Worm (Caenorhabditis elegans) whole organism, L1 larva: ENCODE data around the gene pho-6.
A peak's percentile ranks its signal among the peaks of the same experiment; 100 is the strongest.

Source experiments
- C04F5.9 ChIP-seq: sonication (generic microtip); optimal IDR thresholded peaks from 2 replicates; lab custom pipeline; 2016; ENCODE audit warnings: missing genetic modification characterization, missing compliant biosample characterization
- C16A3.4 ChIP-seq: fragments of 150-350 bp; optimal IDR thresholded peaks from 2 replicates; lab custom pipeline; 2014; ENCODE audit warnings: missing biosample characterization, missing genetic modification characterization
- F16B12.6 ChIP-seq: fragments of 150-350 bp; optimal IDR thresholded peaks from 2 replicates; lab custom pipeline; 2014; ENCODE audit warnings: missing biosample characterization, missing genetic modification characterization
- alr-1 ChIP-seq: fragments of 200-800 bp; sonication (Bioruptor generic); optimal IDR thresholded peaks from 2 replicates; lab custom pipeline; 2018; ENCODE audit warnings: borderline replicate concordance, mild to moderate bottlenecking, missing genetic modification characterization, missing compliant biosample characterization
- blmp-1 ChIP-seq: fragments of 150-350 bp; optimal IDR thresholded peaks from 2 replicates; lab custom pipeline; 2014; ENCODE audit warnings: missing biosample characterization, missing genetic modification characterization
- ceh-8 ChIP-seq: fragments of 200-800 bp; sonication (Bioruptor generic); optimal IDR thresholded peaks from 2 replicates; lab custom pipeline; 2018; ENCODE audit warnings: mild to moderate bottlenecking, missing genetic modification characterization, moderate library complexity, missing compliant biosample characterization
- ceh-82 ChIP-seq, 3 experiments: fragments of 150-350 bp in 1 of 3; sonication (generic microtip) in 2 of 3; optimal IDR thresholded peaks; 2 replicates each; lab custom pipeline; 2014 to 2017; ENCODE audit warnings: missing biosample characterization in 3 of 3, missing genetic modification characterization in 3 of 3
- ceh-88 ChIP-seq: fragments of 200-800 bp; sonication (Bioruptor generic); IDR thresholded peaks from 2 replicates; pipeline ENCODE4 v1.3.6; 2022; ENCODE audit warnings: missing genetic modification characterization, missing compliant biosample characterization
- ceh-90 ChIP-seq: sonication (generic microtip); optimal IDR thresholded peaks from 2 replicates; lab custom pipeline; 2016; ENCODE audit warnings: missing genetic modification characterization, missing compliant biosample characterization
- ces-1 ChIP-seq: fragments of 150-350 bp; optimal IDR thresholded peaks from 2 replicates; lab custom pipeline; 2014; ENCODE audit warnings: missing biosample characterization, missing genetic modification reagents, missing genetic modification characterization
- dsc-1 ChIP-seq: sonication (generic microtip); optimal IDR thresholded peaks from 2 replicates; lab custom pipeline; 2016; ENCODE audit warnings: mild to moderate bottlenecking, missing genetic modification characterization, missing compliant biosample characterization
- efl-3 ChIP-seq: fragments of 200-800 bp; sonication (Bioruptor generic); optimal IDR thresholded peaks from 2 replicates; lab custom pipeline; 2018; ENCODE audit warnings: mild to moderate bottlenecking, missing genetic modification characterization, missing compliant biosample characterization
- egl-13 ChIP-seq: sonication (generic microtip); optimal IDR thresholded peaks from 2 replicates; lab custom pipeline; 2016; ENCODE audit warnings: missing genotype, missing genetic modification reagents, missing genetic modification characterization, missing compliant biosample characterization
- egl-27 ChIP-seq, 2 experiments: fragments of 150-350 bp in 1 of 2; sonication (generic microtip); optimal IDR thresholded peaks; 3 replicates each; lab custom pipeline; 2017 to 2018; ENCODE audit warnings: missing biosample characterization in 2 of 2, missing genetic modification characterization in 2 of 2, missing genetic modification reagents in 2 of 2
- elt-2 ChIP-seq: sonication (generic microtip); optimal IDR thresholded peaks from 2 replicates; lab custom pipeline; 2016; ENCODE audit warnings: missing genetic modification characterization, mild to moderate bottlenecking, inconsistent platforms, missing compliant biosample characterization, missing genetic modification reagents
- ets-5 ChIP-seq: fragments of 200-800 bp; sonication (Bioruptor generic); IDR thresholded peaks from 2 replicates; pipeline ENCODE4 v1.3.6; 2022; ENCODE audit warnings: missing genetic modification characterization, missing compliant biosample characterization
- fkh-10 ChIP-seq: sonication (generic microtip); optimal IDR thresholded peaks from 2 replicates; lab custom pipeline; 2017; ENCODE audit warnings: missing biosample characterization, missing genetic modification reagents, missing genetic modification characterization
- fkh-4 ChIP-seq: sonication (generic microtip); optimal IDR thresholded peaks from 2 replicates; lab custom pipeline; 2016; ENCODE audit warnings: missing compliant biosample characterization, missing genetic modification characterization, borderline replicate concordance
- fkh-8 ChIP-seq: sonication (generic microtip); optimal IDR thresholded peaks from 2 replicates; lab custom pipeline; 2016; ENCODE audit warnings: mild to moderate bottlenecking, missing genetic modification characterization, missing compliant biosample characterization
- fos-1 ChIP-seq: fragments of 150-350 bp; optimal IDR thresholded peaks from 2 replicates; lab custom pipeline; 2014; ENCODE audit warnings: missing biosample characterization, missing genetic modification characterization
- grh-1 ChIP-seq: fragments of 200-800 bp; sonication (Bioruptor generic); IDR thresholded peaks from 2 replicates; pipeline ENCODE4 v1.3.6; 2022; ENCODE audit warnings: missing genetic modification reagents, missing genetic modification characterization, missing compliant biosample characterization
- isw-1 ChIP-seq: fragments of 200-800 bp; sonication (Bioruptor generic); IDR thresholded peaks from 2 replicates; pipeline ENCODE4 v1.3.6; 2022; ENCODE audit warnings: missing genetic modification characterization, missing compliant biosample characterization
- lin-14 ChIP-seq: fragments of 200-800 bp; sonication (Bioruptor generic); optimal IDR thresholded peaks from 2 replicates; lab custom pipeline; 2018; ENCODE audit warnings: mild to moderate bottlenecking, missing genetic modification characterization, moderate library complexity, missing compliant biosample characterization
- lin-35 ChIP-seq, 2 experiments: fragments of 150-350 bp; optimal IDR thresholded peaks; 2 replicates each; lab custom pipeline; 2014; ENCODE audit warnings: missing biosample characterization in 2 of 2, missing genetic modification characterization in 2 of 2, missing genetic modification reagents in 2 of 2
- lir-3 ChIP-seq: sonication (generic microtip); optimal IDR thresholded peaks from 2 replicates; lab custom pipeline; 2016; ENCODE audit warnings: mild to moderate bottlenecking, missing genetic modification characterization, moderate library complexity, missing compliant biosample characterization; ENCODE audit not compliant: poor library complexity
- mdl-1 ChIP-seq, 2 experiments: fragments of 150-350 bp; optimal IDR thresholded peaks; 2 replicates each; lab custom pipeline; 2014 to 2017; ENCODE audit warnings: missing biosample characterization in 2 of 2, missing genetic modification characterization in 2 of 2, inconsistent platforms in 1 of 2
- mep-1 ChIP-seq: fragments of 150-350 bp; optimal IDR thresholded peaks from 2 replicates; lab custom pipeline; 2014; ENCODE audit warnings: missing biosample characterization, missing genetic modification characterization
- nhr-19 ChIP-seq: fragments of 200-800 bp; sonication (Bioruptor generic); conservative IDR thresholded peaks from 2 replicates; pipeline ENCODE4 v1.3.6; 2022; ENCODE audit warnings: missing genetic modification characterization, missing compliant biosample characterization
- nhr-20 ChIP-seq: sonication (generic microtip); optimal IDR thresholded peaks from 2 replicates; lab custom pipeline; 2016; ENCODE audit warnings: mild to moderate bottlenecking, missing genetic modification characterization, missing compliant biosample characterization
- nhr-47 ChIP-seq: sonication (generic microtip); optimal IDR thresholded peaks from 2 replicates; lab custom pipeline; 2016; ENCODE audit warnings: mild to moderate bottlenecking, missing genetic modification characterization, moderate library complexity, missing compliant biosample characterization
- nhr-76 ChIP-seq: sonication (generic microtip); optimal IDR thresholded peaks from 2 replicates; lab custom pipeline; 2017; ENCODE audit warnings: missing biosample characterization, missing genetic modification characterization
- nhr-84 ChIP-seq: sonication (generic microtip); optimal IDR thresholded peaks from 2 replicates; lab custom pipeline; 2017; ENCODE audit warnings: missing biosample characterization, missing genetic modification characterization
- pag-3 ChIP-seq: sonication (generic microtip); optimal IDR thresholded peaks from 2 replicates; lab custom pipeline; 2017; ENCODE audit warnings: missing genetic modification characterization, mild to moderate bottlenecking, missing compliant biosample characterization, antibody characterized with exemption, borderline replicate concordance; ENCODE audit not compliant: insufficient read depth
- pax-3 ChIP-seq: fragments of 200-800 bp; sonication (Bioruptor generic); optimal IDR thresholded peaks from 2 replicates; lab custom pipeline; 2018; ENCODE audit warnings: mild to moderate bottlenecking, missing genetic modification characterization, moderate library complexity, missing compliant biosample characterization
- pqm-1 ChIP-seq: sonication (generic microtip); optimal IDR thresholded peaks from 3 replicates; lab custom pipeline; 2017; ENCODE audit warnings: missing biosample characterization, missing genetic modification characterization
- rnt-1 ChIP-seq: sonication (generic microtip); optimal IDR thresholded peaks from 2 replicates; lab custom pipeline; 2016; ENCODE audit warnings: mild to moderate bottlenecking, missing genetic modification characterization, moderate library complexity, missing compliant biosample characterization
- skn-1 ChIP-seq: fragments of 150-350 bp; optimal IDR thresholded peaks from 2 replicates; lab custom pipeline; 2014; ENCODE audit warnings: missing biosample characterization, missing genetic modification characterization
- snu-23 ChIP-seq: sonication (generic microtip); optimal IDR thresholded peaks from 2 replicates; lab custom pipeline; 2016; ENCODE audit warnings: missing genetic modification characterization, missing compliant biosample characterization
- sox-4 ChIP-seq: sonication (generic microtip); optimal IDR thresholded peaks from 2 replicates; lab custom pipeline; 2016; ENCODE audit warnings: missing genetic modification characterization, missing compliant biosample characterization
- sptf-1 ChIP-seq: fragments of 150-350 bp; optimal IDR thresholded peaks from 2 replicates; lab custom pipeline; 2014; ENCODE audit warnings: missing biosample characterization, missing genetic modification characterization
- tbx-2 ChIP-seq: sonication (generic microtip); optimal IDR thresholded peaks from 2 replicates; lab custom pipeline; 2016; ENCODE audit warnings: missing genetic modification characterization, missing compliant biosample characterization
- tlp-1 ChIP-seq: fragments of 150-350 bp; optimal IDR thresholded peaks from 2 replicates; lab custom pipeline; 2014; ENCODE audit warnings: missing biosample characterization, missing genetic modification characterization
- unc-130 ChIP-seq: fragments of 150-350 bp; optimal IDR thresholded peaks from 2 replicates; lab custom pipeline; 2017; ENCODE audit warnings: missing biosample characterization, missing genetic modification characterization, inconsistent platforms
- unc-62 ChIP-seq: fragments of 150-350 bp; optimal IDR thresholded peaks from 2 replicates; lab custom pipeline; 2014; ENCODE audit warnings: missing biosample characterization, missing genetic modification reagents, missing genetic modification characterization
- unc-98 ChIP-seq: fragments of 200-800 bp; sonication (Bioruptor generic); IDR thresholded peaks from 2 replicates; pipeline ENCODE4 v1.3.6; 2022; ENCODE audit warnings: missing genetic modification characterization, missing compliant biosample characterization
- zip-4 ChIP-seq: fragments of 200-800 bp; sonication (Bioruptor generic); optimal IDR thresholded peaks from 2 replicates; lab custom pipeline; 2018; ENCODE audit warnings: mild to moderate bottlenecking, missing genetic modification characterization, moderate library complexity, missing compliant biosample characterization
- ztf-11 ChIP-seq, 2 experiments: sonication (generic microtip); optimal IDR thresholded peaks; 2 replicates each; lab custom pipeline; 2016 to 2017; ENCODE audit warnings: missing genetic modification characterization in 2 of 2, missing biosample characterization in 1 of 2, missing compliant biosample characterization in 1 of 2

Gene pho-6

ce11 chrV:8348959-8349389 lies 45.3 kb downstream of the pho-6 start (continued):
- TF ChIP-seq egl-13 (tag; lab: Kevin White, UChicago), result peak; percentile 56

DNA sequence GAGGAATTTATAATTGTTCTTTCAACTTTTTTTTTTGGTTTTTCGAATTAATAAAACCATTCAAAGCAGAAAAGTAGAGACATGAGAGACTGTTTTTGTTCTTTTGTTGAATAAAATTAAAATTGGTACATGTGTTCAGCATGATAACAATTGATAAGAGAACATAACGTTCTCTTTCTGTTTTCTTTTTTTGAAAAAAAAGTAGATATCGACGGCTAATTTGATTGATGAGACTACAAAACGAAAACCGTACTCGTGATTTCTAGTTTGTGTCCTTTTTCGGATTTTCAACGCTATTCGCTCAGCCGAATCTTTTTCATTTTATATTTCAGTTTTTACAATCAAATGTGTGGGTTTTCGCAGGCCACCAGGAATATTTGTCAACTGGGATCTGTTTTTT lies 48.8 kb downstream of the pho-6 start, which contains the start of gene C08D8.1:
Gene C08D8.1, plus strand, starts transcription at position 324 of the 400 bp plus-strand sequence.
- no peak for TF ChIP-seq tbx-2 (tag; lab: Kevin White, UChicago)

DNA sequence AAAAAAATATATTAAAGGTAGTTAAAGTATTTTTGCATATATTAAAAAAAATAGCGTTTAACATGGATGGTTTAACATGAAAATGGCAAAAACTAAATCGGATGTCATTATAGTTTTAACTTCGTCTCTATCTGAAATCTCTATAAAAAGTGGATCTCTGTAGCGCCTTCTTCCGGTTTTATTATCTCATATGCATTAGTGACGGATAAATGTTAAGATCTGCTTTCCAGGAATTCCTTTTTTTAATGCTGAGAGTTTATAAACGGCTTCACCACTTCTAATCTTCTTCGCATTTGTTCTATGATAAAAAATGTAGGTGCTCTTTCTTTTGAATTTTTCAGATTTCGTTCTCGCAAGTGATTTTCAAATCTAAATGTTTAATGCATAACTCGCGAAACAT lies 51.8 kb downstream of the pho-6 start:
- TF ChIP-seq sptf-1 (tag; lab: Kevin White, UChicago) (no peak), egl-13 (tag; lab: Kevin White, UChicago) (peak; percentile 65), ets-5 (GFP tag; lab: Robert Waterston, UW) (no peak), nhr-47 (tag; lab: Kevin White, UChicago) (peak; percentile 44), nhr-20 (tag; lab: Kevin White, UChicago) (no peak), dsc-1 (peak; percentile 95), ceh-88 (GFP tag; lab: Robert Waterston, UW) (no peak), tlp-1 (tag; lab: Kevin White, UChicago) (no peak), egl-27 (tag; optimal IDR thresholded peaks at IDR 0.05; lab: Kevin White, UChicago) (no peak), efl-3 (GFP tag; lab: Kevin White, UChicago) (no peak), pqm-1 (tag; lab: Kevin White, UChicago) (no peak), mdl-1 (tag; optimal IDR thresholded peaks at IDR 0.05; lab: Kevin White, UChicago) (no peak), C04F5.9 (no peak), unc-98 (no peak), unc-62 (GFP tag; lab: Kevin White, UChicago) (no peak), unc-130 (no peak), grh-1 (GFP tag; lab: Robert Waterston, UW) (no peak), ceh-8 (GFP tag; lab: Kevin White, UChicago) (no peak), lin-14 (GFP tag; lab: Kevin White, UChicago) (no peak), fkh-10 (no peak), lin-35 (GFP tag; optimal IDR thresholded peaks at IDR 0.05; lab: Kevin White, UChicago) (no peak), fos-1 (tag; lab: Kevin White, UChicago) (no peak), isw-1 (GFP tag; lab: Robert Waterston, UW) (no peak), F16B12.6 (tag; lab: Kevin White, UChicago) (no peak), elt-2 (tag; lab: Kevin White, UChicago) (no peak), ceh-90 (no peak), ceh-82 (tag; optimal IDR thresholded peaks at IDR 0.05; lab: Kevin White, UChicago) (no peak), mep-1 (tag; lab: Kevin White, UChicago) (no peak), skn-1 (tag; lab: Kevin White, UChicago) (no peak), snu-23 (no peak), blmp-1 (no peak), sox-4 (tag; lab: Kevin White, UChicago) (peak; percentile 8), lir-3 (no peak), ces-1 (GFP tag; lab: Kevin White, UChicago) (no peak), fkh-8 (tag; lab: Kevin White, UChicago) (peak; percentile 38), ztf-11 (tag; optimal IDR thresholded peaks at IDR 0.05; lab: Kevin White, UChicago) (no peak), pag-3 (tag; lab: Kevin White, UChicago) (no peak), fkh-4 (no peak), C16A3.4 (tag; lab: Kevin White, UChicago) (no peak), rnt-1 (tag; lab: Kevin White, UChicago) (no peak), nhr-76 (tag; lab: Kevin White, UChicago) (no peak), nhr-84 (tag; lab: Kevin White, UChicago) (no peak), nhr-19 (GFP tag; lab: Robert Waterston, UW) (no peak), zip-4 (GFP tag; lab: Kevin White, UChicago) (no peak), alr-1 (tag; lab: Kevin White, UChicago) (no peak), pax-3 (tag; lab: Kevin White, UChicago) (peak; percentile 58)
